Worm (Caenorhabditis elegans) whole organism, late embryonic: ENCODE data around the gene ztf-25.

Source experiments
- ama-1 ChIP-seq: fragments of 150-350 bp; optimal IDR thresholded peaks from 2 replicates; lab custom pipeline; 2014
- ceh-30 ChIP-seq: fragments of 150-350 bp; optimal IDR thresholded peaks from 2 replicates; lab custom pipeline; 2014; ENCODE audit warnings: missing biosample characterization, missing genetic modification characterization
- hlh-30 ChIP-seq: sonication (generic microtip); optimal IDR thresholded peaks from 2 replicates; lab custom pipeline; 2017; ENCODE audit warnings: antibody characterized with exemption, missing genetic modification characterization, missing compliant biosample characterization; ENCODE audit not compliant: insufficient read depth
- nfya-1 ChIP-seq: sonication (generic microtip); optimal IDR thresholded peaks from 2 replicates; lab custom pipeline; 2017; ENCODE audit warnings: missing genetic modification characterization, mild to moderate bottlenecking, missing compliant biosample characterization, antibody characterized with exemption, moderate library complexity
- odd-2 ChIP-seq: sonication (generic microtip); optimal IDR thresholded peaks from 2 replicates; lab custom pipeline; 2017; ENCODE audit warnings: antibody characterized with exemption, mild to moderate bottlenecking, missing genetic modification characterization, missing compliant biosample characterization
- ttx-3 ChIP-seq: sonication (generic microtip); optimal IDR thresholded peaks from 2 replicates; lab custom pipeline; 2016; ENCODE audit warnings: missing genetic modification reagents, missing genetic modification characterization, missing compliant biosample characterization
- unc-3 ChIP-seq, 2 experiments: fragments of 200-800 bp in 1 of 2; sonication (Bioruptor generic) in 1 of 2; sonication (generic microtip) in 1 of 2; conservative IDR thresholded peaks in 1 of 2; optimal IDR thresholded peaks in 1 of 2; 2 replicates each; pipeline versions ENCODE4 v1.3.6 to Lab custom; 2016 to 2022; ENCODE audit warnings: missing compliant biosample characterization in 2 of 2, missing genetic modification characterization in 2 of 2, missing genetic modification reagents in 1 of 2
- unc-55 ChIP-seq: sonication (generic microtip); optimal IDR thresholded peaks from 2 replicates; lab custom pipeline; 2017; ENCODE audit warnings: missing biosample characterization, missing genetic modification reagents, missing genetic modification characterization
- unc-86 ChIP-seq: sonication (generic microtip); optimal IDR thresholded peaks from 2 replicates; lab custom pipeline; 2016; ENCODE audit warnings: missing genetic modification characterization, missing compliant biosample characterization

ce11 chrV:17624906-17625305, 23.3 kb downstream of the ztf-25 start, which contains the start of gene F57G4.11:
- no peak for TF ChIP-seq hlh-30 (tag; lab: Kevin White, UChicago)
- no peak for TF ChIP-seq odd-2 (tag; lab: Kevin White, UChicago)
- TF ChIP-seq unc-55 (GFP tag; lab: Kevin White, UChicago): no peak
- no peak for TF ChIP-seq ceh-30 (tag; lab: Kevin White, UChicago)
- TF ChIP-seq ama-1: no peak
- TF ChIP-seq unc-3 (GFP tag; conservative IDR thresholded peaks at IDR 0.05; lab: Robert Waterston, UW): no peak
- TF ChIP-seq unc-3 (tag; optimal IDR thresholded peaks at IDR 0.05; lab: Kevin White, UChicago): no peak
- TF ChIP-seq nfya-1: no peak
- no peak for TF ChIP-seq ttx-3 (tag; lab: Kevin White, UChicago)
- TF ChIP-seq unc-86: no peak
